2 fruit fly cellular contexts compared by ENCODE assay signal in the genomic region with DNA sequence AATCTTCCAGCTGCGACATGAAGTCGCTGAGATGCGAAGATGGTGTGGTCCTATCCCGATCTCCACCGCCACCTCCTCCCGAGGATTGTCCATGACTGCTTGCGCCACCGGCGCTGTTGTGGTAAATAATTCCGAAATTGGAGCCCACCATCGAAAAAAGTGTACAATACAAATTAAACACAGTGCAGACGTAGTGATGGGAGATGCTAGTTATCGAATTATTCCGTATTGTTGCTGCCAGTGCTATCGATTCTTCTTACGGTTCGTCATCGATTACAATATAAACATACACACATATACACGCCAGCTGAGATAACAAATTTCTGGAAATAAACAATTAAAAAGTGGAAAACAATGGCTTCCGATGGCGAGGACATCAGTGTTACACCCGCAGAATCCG.
TF ChIP-seq lines count a peak whose summit lies in the region.

A gene (minus strand): TSS at position 219 of the 400 bp plus-strand sequence.
A gene (plus strand): TSS at position 264 of the 400 bp plus-strand sequence.

TF ChIP-seq in whole organism, embryonic, 481 proteins besides CTCF, POLR2A, EP300 and RAD21 (continued from another document and continues in another):
- no peak for TF ChIP-seq bowl (GFP tag; IDR thresholded peaks at IDR 0.05; lab: Robert Waterston, UW)
- TF ChIP-seq lab (GFP tag; optimal IDR thresholded peaks at IDR 0.05; lab: Kevin White, UChicago), result no peak
- no peak for TF ChIP-seq CG10979 (tag; optimal IDR thresholded peaks at IDR 0.05; lab: Kevin White, UChicago)
- TF ChIP-seq pita (GFP tag; optimal IDR thresholded peaks at IDR 0.05; lab: Kevin White, UChicago), result no peak
- TF ChIP-seq MESR4 (GFP tag; optimal IDR thresholded peaks at IDR 0.05; lab: Kevin White, UChicago), result peak; percentile 89
- TF ChIP-seq cas (GFP tag; IDR thresholded peaks at IDR 0.05; lab: Robert Waterston, UW), result no peak
- no peak for TF ChIP-seq insv (GFP tag; optimal IDR thresholded peaks at IDR 0.05; lab: Kevin White, UChicago)
- no peak for TF ChIP-seq lbe (GFP tag; optimal IDR thresholded peaks at IDR 0.05; lab: Kevin White, UChicago)
- TF ChIP-seq CG4282 (GFP tag; optimal IDR thresholded peaks at IDR 0.05; lab: Kevin White, UChicago), result no peak
- TF ChIP-seq CG12219 (GFP tag; optimal IDR thresholded peaks at IDR 0.05; lab: Kevin White, UChicago), result no peak
- TF ChIP-seq CG6654 (GFP tag; optimal IDR thresholded peaks at IDR 0.05; lab: Kevin White, UChicago), result no peak
- TF ChIP-seq CG17568 (GFP tag; optimal IDR thresholded peaks at IDR 0.05; lab: Kevin White, UChicago), result no peak
- peak; percentile 10 for TF ChIP-seq CG2120 (GFP tag; optimal IDR thresholded peaks at IDR 0.05; lab: Kevin White, UChicago)
- TF ChIP-seq CG18476 (GFP tag; optimal IDR thresholded peaks at IDR 0.05; lab: Kevin White, UChicago), result no peak
- TF ChIP-seq dmrt99B (tag; optimal IDR thresholded peaks at IDR 0.05; lab: Kevin White, UChicago), result no peak
- TF ChIP-seq Dip3 (GFP tag; optimal IDR thresholded peaks at IDR 0.05; lab: Kevin White, UChicago), result no peak
- peak; percentile 63 for TF ChIP-seq inv (GFP tag; IDR thresholded peaks at IDR 0.05; lab: Robert Waterston, UW; ENCODE audit: partially characterized antibody)
- TF ChIP-seq Nf-YC (tag; optimal IDR thresholded peaks at IDR 0.05; lab: Kevin White, UChicago), result peak; percentile 36
- TF ChIP-seq odd (GFP tag; optimal IDR thresholded peaks at IDR 0.05; lab: Kevin White, UChicago), result no peak
- TF ChIP-seq CG1529 (GFP tag; optimal IDR thresholded peaks at IDR 0.05; lab: Kevin White, UChicago), result no peak
- no peak for TF ChIP-seq CG3065 (GFP tag; optimal IDR thresholded peaks at IDR 0.05; lab: Kevin White, UChicago)
- TF ChIP-seq kah (GFP tag; optimal IDR thresholded peaks at IDR 0.05; lab: Kevin White, UChicago), result peak; percentile 3
- TF ChIP-seq Lim3 (GFP tag; IDR thresholded peaks at IDR 0.05; lab: Robert Waterston, UW), result no peak
- TF ChIP-seq Med (GFP tag; lab: Kevin White, UChicago), result peak; percentile 75
- no peak for TF ChIP-seq CG14441 (GFP tag; IDR thresholded peaks at IDR 0.05; lab: Robert Waterston, UW)
- peak; percentile 48 for TF ChIP-seq exex (tag; optimal IDR thresholded peaks at IDR 0.05; lab: Kevin White, UChicago)
- TF ChIP-seq CG12104 (GFP tag; optimal IDR thresholded peaks at IDR 0.05; lab: Kevin White, UChicago), result no peak
- TF ChIP-seq CG8765 (GFP tag; IDR thresholded peaks at IDR 0.05; lab: Robert Waterston, UW), result no peak
- TF ChIP-seq Ssrp (tag; optimal IDR thresholded peaks at IDR 0.05; lab: Kevin White, UChicago), result no peak
- no peak for TF ChIP-seq CG18262 (tag; optimal IDR thresholded peaks at IDR 0.05; lab: Kevin White, UChicago)
- no peak for TF ChIP-seq CG11247 (GFP tag; IDR thresholded peaks at IDR 0.05; lab: Robert Waterston, UW)
- TF ChIP-seq Mes4 (GFP tag; optimal IDR thresholded peaks at IDR 0.05; lab: Kevin White, UChicago), result no peak
- TF ChIP-seq H2.0 (GFP tag; IDR thresholded peaks at IDR 0.05; lab: Robert Waterston, UW), result no peak
- TF ChIP-seq pnt (GFP tag; optimal IDR thresholded peaks at IDR 0.05; lab: Kevin White, UChicago), result no peak
- peak; percentile 88 for TF ChIP-seq zen2 (GFP tag; IDR thresholded peaks at IDR 0.05; lab: Robert Waterston, UW; ENCODE audit: partially characterized antibody)
- peak; percentile 25 for TF ChIP-seq nmo (GFP tag; optimal IDR thresholded peaks at IDR 0.05; lab: Kevin White, UChicago)
- no peak for TF ChIP-seq Usf (GFP tag; optimal IDR thresholded peaks at IDR 0.05; lab: Kevin White, UChicago)
- TF ChIP-seq CG13296 (GFP tag; optimal IDR thresholded peaks at IDR 0.05; lab: Kevin White, UChicago), result peak; percentile 41
- TF ChIP-seq Doc2 (GFP tag; IDR thresholded peaks at IDR 0.05; lab: Robert Waterston, UW), result no peak
- no peak for TF ChIP-seq Jarid2 (GFP tag; optimal IDR thresholded peaks at IDR 0.05; lab: Kevin White, UChicago)
- TF ChIP-seq gcm (GFP tag; optimal IDR thresholded peaks at IDR 0.05; lab: Kevin White, UChicago), result no peak
- TF ChIP-seq tx (GFP tag; optimal IDR thresholded peaks at IDR 0.05; lab: Kevin White, UChicago), result no peak
- TF ChIP-seq rib (GFP tag; IDR thresholded peaks at IDR 0.05; lab: Robert Waterston, UW), result no peak
- no peak for TF ChIP-seq br (optimal IDR thresholded peaks at IDR 0.05; lab: Kevin White, UChicago)
- TF ChIP-seq CG12299 (tag; optimal IDR thresholded peaks at IDR 0.05; lab: Kevin White, UChicago), result no peak
- TF ChIP-seq CG4730 (GFP tag; IDR thresholded peaks at IDR 0.05; lab: Robert Waterston, UW), result no peak
- TF ChIP-seq dimm (GFP tag; IDR thresholded peaks at IDR 0.05; lab: Robert Waterston, UW), result no peak
- TF ChIP-seq Deaf1 (tag; optimal IDR thresholded peaks at IDR 0.05; lab: Kevin White, UChicago), result no peak
- TF ChIP-seq nerfin-1 (tag; optimal IDR thresholded peaks at IDR 0.05; lab: Kevin White, UChicago), result no peak
- no peak for TF ChIP-seq CG11696 (GFP tag; IDR thresholded peaks at IDR 0.05; lab: Robert Waterston, UW)
- no peak for TF ChIP-seq Drgx (GFP tag; IDR thresholded peaks at IDR 0.05; lab: Robert Waterston, UW)
- no peak for TF ChIP-seq otp (GFP tag; IDR thresholded peaks at IDR 0.05; lab: Robert Waterston, UW)
- no peak for TF ChIP-seq CG7928 (GFP tag; optimal IDR thresholded peaks at IDR 0.05; lab: Kevin White, UChicago)
- no peak for TF ChIP-seq CG3995 (GFP tag; optimal IDR thresholded peaks at IDR 0.05; lab: Kevin White, UChicago)
- no peak for TF ChIP-seq zen (tag; optimal IDR thresholded peaks at IDR 0.05; lab: Kevin White, UChicago)
- no peak for TF ChIP-seq CG13894 (tag; optimal IDR thresholded peaks at IDR 0.05; lab: Kevin White, UChicago)
- no peak for TF ChIP-seq Stat92E (GFP tag; optimal IDR thresholded peaks at IDR 0.05; lab: Kevin White, UChicago)
- TF ChIP-seq Dip2 (GFP tag; IDR thresholded peaks at IDR 0.05; lab: Robert Waterston, UW), result no peak
- no peak for TF ChIP-seq schlank (tag; optimal IDR thresholded peaks at IDR 0.05; lab: Kevin White, UChicago)
- no peak for TF ChIP-seq lola (GFP tag; optimal IDR thresholded peaks at IDR 0.05; lab: Kevin White, UChicago)
- no peak for TF ChIP-seq gro (GFP tag; optimal IDR thresholded peaks at IDR 0.05; lab: Kevin White, UChicago)
- TF ChIP-seq CG10565 (GFP tag; optimal IDR thresholded peaks at IDR 0.05; lab: Kevin White, UChicago), result no peak
- TF ChIP-seq MBD-R2 (GFP tag; IDR thresholded peaks at IDR 0.05; lab: Robert Waterston, UW), result peak; percentile 91
- TF ChIP-seq CG16815 (GFP tag; optimal IDR thresholded peaks at IDR 0.05; lab: Kevin White, UChicago), result no peak
- TF ChIP-seq CG4707 (GFP tag; optimal IDR thresholded peaks at IDR 0.05; lab: Kevin White, UChicago), result no peak
- TF ChIP-seq Atf3 (GFP tag; optimal IDR thresholded peaks at IDR 0.05; lab: Kevin White, UChicago), result no peak
- no peak for TF ChIP-seq CG18764 (GFP tag; optimal IDR thresholded peaks at IDR 0.05; lab: Kevin White, UChicago)
- no peak for TF ChIP-seq Xbp1 (GFP tag; optimal IDR thresholded peaks at IDR 0.05; lab: Kevin White, UChicago)

TF ChIP-seq in whole organism, prepupa, 60 proteins besides CTCF, POLR2A, EP300 and RAD21 (continued from another document):
- TF ChIP-seq CG6854 (GFP tag; optimal IDR thresholded peaks at IDR 0.05; lab: Kevin White, UChicago) (peak; percentile 39), OdsH (GFP tag; optimal IDR thresholded peaks at IDR 0.05; lab: Kevin White, UChicago) (no peak), CG15336 (GFP tag; IDR thresholded peaks at IDR 0.05; lab: Robert Waterston, UW) (no peak), CG8632 (GFP tag; optimal IDR thresholded peaks at IDR 0.05; lab: Kevin White, UChicago) (no peak), Hr38 (GFP tag; optimal IDR thresholded peaks at IDR 0.05; lab: Kevin White, UChicago) (no peak), Hr39 (GFP tag; optimal IDR thresholded peaks at IDR 0.05; lab: Kevin White, UChicago) (no peak), CG6276 (GFP tag; optimal IDR thresholded peaks at IDR 0.05; lab: Kevin White, UChicago) (no peak), CG11762 (GFP tag; optimal IDR thresholded peaks at IDR 0.05; lab: Kevin White, UChicago; ENCODE audit: insufficient read depth) (no peak), fd59A (GFP tag; optimal IDR thresholded peaks at IDR 0.05; lab: Kevin White, UChicago) (no peak), net (GFP tag; optimal IDR thresholded peaks at IDR 0.05; lab: Kevin White, UChicago) (no peak), CG16779 (tag; optimal IDR thresholded peaks at IDR 0.05; lab: Kevin White, UChicago) (no peak), Hr4 (GFP tag; optimal IDR thresholded peaks at IDR 0.05; lab: Kevin White, UChicago) (no peak), CG9139 (GFP tag; optimal IDR thresholded peaks at IDR 0.05; lab: Kevin White, UChicago) (no peak), Sox14 (GFP tag; optimal IDR thresholded peaks at IDR 0.05; lab: Kevin White, UChicago) (peak; percentile 37), esn (GFP tag; optimal IDR thresholded peaks at IDR 0.05; lab: Kevin White, UChicago) (peak; percentile 37), Eip78C (GFP tag; lab: Kevin White, UChicago) (peak; percentile 31), eg (GFP tag; IDR thresholded peaks at IDR 0.05; lab: Robert Waterston, UW) (no peak), CG11902 (GFP tag; optimal IDR thresholded peaks at IDR 0.05; lab: Kevin White, UChicago) (no peak), CG7368 (GFP tag; optimal IDR thresholded peaks at IDR 0.05; lab: Kevin White, UChicago) (no peak), CG8119 (GFP tag; IDR thresholded peaks at IDR 0.05; lab: Robert Waterston, UW) (no peak), Smox (GFP tag; optimal IDR thresholded peaks at IDR 0.05; lab: Kevin White, UChicago) (no peak)
TF ChIP-seq in whole organism, prepupa: peak in this region for 8.
